Worm (Caenorhabditis elegans) whole organism, L3 larva: ENCODE results near the gene C06E1.9.

ENCODE experiments used
- ama-1 ChIP-seq: fragments of 150-350 bp; optimal IDR thresholded peaks from 2 replicates; lab custom pipeline; 2018
- jun-1 ChIP-seq: fragments of 150-350 bp; optimal IDR thresholded peaks from 2 replicates; lab custom pipeline; 2014; ENCODE audit warnings: missing biosample characterization, missing genetic modification reagents, missing genetic modification characterization
- pqm-1 ChIP-seq: fragments of 150-350 bp; optimal IDR thresholded peaks from 2 replicates; lab custom pipeline; 2017; ENCODE audit warnings: missing biosample characterization, missing genetic modification characterization, inconsistent platforms
- skn-1 ChIP-seq: fragments of 150-350 bp; optimal IDR thresholded peaks from 2 replicates; lab custom pipeline; 2014; ENCODE audit warnings: missing biosample characterization, missing genetic modification characterization

DNA sequence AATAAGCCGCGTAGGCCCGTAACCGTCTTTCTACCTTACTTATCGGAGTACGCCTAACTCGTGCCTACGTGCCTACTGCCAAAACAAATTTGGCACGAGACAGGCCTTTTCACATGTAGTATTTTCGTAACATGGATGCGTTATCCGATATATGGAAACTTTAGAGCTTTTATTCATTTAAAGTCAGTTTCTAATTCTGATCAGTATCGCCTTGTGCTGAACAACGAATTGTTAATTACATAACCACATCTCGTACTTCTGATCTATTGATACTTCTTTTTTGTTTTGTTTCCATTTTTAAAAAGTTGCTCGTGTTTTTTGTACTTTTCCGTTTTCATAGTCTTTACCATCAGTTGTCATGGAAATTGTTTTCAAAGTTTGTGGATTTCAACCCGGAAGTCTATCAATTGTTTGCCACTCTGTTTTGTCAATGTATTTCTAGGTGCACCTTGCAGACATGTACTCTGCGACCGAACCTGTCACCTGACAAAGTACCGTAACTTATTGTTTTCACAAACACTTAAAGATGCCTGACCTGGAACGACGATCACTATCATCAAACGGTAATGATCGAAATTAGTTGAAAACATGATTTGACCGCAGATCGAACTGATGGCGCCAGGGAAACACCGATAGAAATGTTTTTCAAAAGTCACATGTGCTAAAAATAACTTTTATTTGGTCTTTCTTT is 48.2 kb upstream of the C06E1.9 start:
- TF ChIP-seq ama-1 (lab: Kevin White, UChicago) (no peak), jun-1 (tag; lab: Kevin White, UChicago) (no peak), pqm-1 (tag; lab: Kevin White, UChicago) (no peak), skn-1 (tag; lab: Kevin White, UChicago) (no peak)
